Worm (Caenorhabditis elegans): ENCODE results near the gene T07G12.2.

Gene T07G12.2

ce11 chrIV:10561605-10562004, 31.1 kb downstream of the T07G12.2 start, which contains the start of gene him-8:
Gene him-8 (plus strand): TSS chrIV:10561905.
- no peak for TF ChIP-seq cnd-1 (tag; optimal IDR thresholded peaks at IDR 0.05)
- no peak for TF ChIP-seq unc-120 (tag; optimal IDR thresholded peaks at IDR 0.05; ENCODE audit: poor library complexity, severe bottlenecking)
- no peak for TF ChIP-seq ztf-11 (tag; optimal IDR thresholded peaks at IDR 0.05)
- TF ChIP-seq nhr-28 (tag; optimal IDR thresholded peaks at IDR 0.05) = no peak
- no peak for TF ChIP-seq bed-3 (GFP tag; optimal IDR thresholded peaks at IDR 0.05)
- no peak for TF ChIP-seq lsy-2 (tag; optimal IDR thresholded peaks at IDR 0.05)
- TF ChIP-seq ces-1 (GFP tag; optimal IDR thresholded peaks at IDR 0.05) = no peak
- no peak for TF ChIP-seq ceh-39 (tag; optimal IDR thresholded peaks at IDR 0.05)
- TF ChIP-seq sptf-1 (tag; optimal IDR thresholded peaks at IDR 0.05) = no peak
- no peak for TF ChIP-seq nhr-237 (tag; optimal IDR thresholded peaks at IDR 0.05)
- no peak for TF ChIP-seq drap-1 (GFP tag; optimal IDR thresholded peaks at IDR 0.05)
- TF ChIP-seq hlh-1 (tag; optimal IDR thresholded peaks at IDR 0.05) = no peak
- no peak for TF ChIP-seq ceh-83 (GFP tag; optimal IDR thresholded peaks at IDR 0.05)
- TF ChIP-seq flh-1 (GFP tag; optimal IDR thresholded peaks at IDR 0.05) = no peak
- no peak for TF ChIP-seq lin-13 (tag; optimal IDR thresholded peaks at IDR 0.05)
- no peak for TF ChIP-seq snpc-4 (tag; optimal IDR thresholded peaks at IDR 0.05)
- no peak for TF ChIP-seq unc-39 (tag; optimal IDR thresholded peaks at IDR 0.05)

DNA sequence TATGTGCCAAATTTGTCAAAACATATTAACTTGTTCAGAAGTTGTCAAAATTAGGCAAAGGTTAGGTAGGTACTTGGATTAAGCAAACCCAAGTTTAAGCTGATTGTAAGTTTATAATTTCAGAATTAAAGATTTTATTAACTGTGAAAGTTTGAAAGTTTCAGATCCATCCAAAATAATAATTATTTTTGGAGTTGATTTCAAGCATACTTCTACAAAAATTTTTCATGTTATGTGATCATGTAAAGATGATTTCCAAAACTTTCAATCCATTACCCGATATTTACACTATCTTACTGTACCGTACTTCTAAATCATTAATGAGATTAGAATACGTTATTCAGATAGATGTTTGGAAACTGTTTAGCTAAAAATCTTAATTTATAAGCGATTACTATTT, 34.1 kb downstream of the T07G12.2 start:
- no peak for TF ChIP-seq bed-3 (GFP tag; optimal IDR thresholded peaks at IDR 0.05)
- no peak for TF ChIP-seq tbx-8 (GFP tag; optimal IDR thresholded peaks at IDR 0.05)

- peak; percentile 67 for TF ChIP-seq ces-1 (GFP tag; optimal IDR thresholded peaks at IDR 0.05)
- TF ChIP-seq ceh-83 (GFP tag; optimal IDR thresholded peaks at IDR 0.05) = no peak
Observed at ce11 chrIV:10565282-10565681, 34.8 kb downstream of the T07G12.2 start.

DNA sequence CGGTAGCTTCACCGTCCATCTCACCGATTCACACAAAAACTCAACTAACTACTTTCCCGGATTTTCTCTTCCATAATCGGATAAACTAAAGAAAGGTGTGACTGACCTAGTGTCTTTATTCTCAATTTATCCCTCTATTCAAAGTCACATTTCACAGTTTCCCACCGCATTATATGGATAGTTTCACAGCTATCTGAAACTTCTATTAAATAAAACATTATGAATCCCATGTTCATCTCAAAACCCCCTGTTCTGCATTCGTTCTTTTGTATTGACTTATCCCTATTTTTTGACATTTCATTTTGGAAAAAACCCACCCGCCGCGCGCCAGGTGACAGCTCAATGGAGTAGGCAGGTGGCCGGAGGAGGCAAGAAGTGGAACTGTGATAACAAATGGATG, 37.3 kb downstream of the T07G12.2 start:
- TF ChIP-seq ztf-11 (tag; optimal IDR thresholded peaks at IDR 0.05) = no peak
- no peak for TF ChIP-seq ceh-83 (GFP tag; optimal IDR thresholded peaks at IDR 0.05)
- no peak for TF ChIP-seq pha-4 (tag; optimal IDR thresholded peaks at IDR 0.05)
- no peak for TF ChIP-seq sptf-1 (tag; optimal IDR thresholded peaks at IDR 0.05)
- no peak for TF ChIP-seq sem-2 (GFP tag; optimal IDR thresholded peaks at IDR 0.05)
- TF ChIP-seq zip-8 (tag; optimal IDR thresholded peaks at IDR 0.05) = no peak
- no peak for TF ChIP-seq nhr-2 (tag; optimal IDR thresholded peaks at IDR 0.05)
- TF ChIP-seq mep-1 (tag; optimal IDR thresholded peaks at IDR 0.05) = no peak
- no peak for TF ChIP-seq mls-2 (tag; optimal IDR thresholded peaks at IDR 0.05)
- no peak for TF ChIP-seq flh-1 (GFP tag; optimal IDR thresholded peaks at IDR 0.05)

ce11 chrIV:10570065-10570464, 39.6 kb downstream of the T07G12.2 start:
- TF ChIP-seq zip-8 (tag; optimal IDR thresholded peaks at IDR 0.05) (peak; percentile 37), elt-3 (tag; optimal IDR thresholded peaks at IDR 0.05) (peak; percentile 41), lsy-2 (tag; optimal IDR thresholded peaks at IDR 0.05) (no peak), blmp-1 (tag; optimal IDR thresholded peaks at IDR 0.05) (peak; percentile 4)

ce11 chrIV:10571020-10571419, 40.5 kb downstream of the T07G12.2 start:
- TF ChIP-seq ham-2 (GFP tag; optimal IDR thresholded peaks at IDR 0.05) (no peak), elt-1 (tag; optimal IDR thresholded peaks at IDR 0.05; ENCODE audit: borderline replicate concordance, insufficient read depth) (no peak), ces-1 (GFP tag; optimal IDR thresholded peaks at IDR 0.05) (peak; percentile 94), blmp-1 (tag; optimal IDR thresholded peaks at IDR 0.05) (no peak), lin-13 (tag; optimal IDR thresholded peaks at IDR 0.05) (no peak), hlh-1 (tag; optimal IDR thresholded peaks at IDR 0.05) (no peak), unc-120 (tag; optimal IDR thresholded peaks at IDR 0.05; ENCODE audit: poor library complexity, severe bottlenecking) (no peak), ztf-11 (tag; optimal IDR thresholded peaks at IDR 0.05) (no peak)

- TF ChIP-seq mab-5 (tag; optimal IDR thresholded peaks at IDR 0.05) (no peak), ces-1 (GFP tag; optimal IDR thresholded peaks at IDR 0.05) (peak; percentile 72), nhr-237 (tag; optimal IDR thresholded peaks at IDR 0.05) (no peak)
Observed at ce11 chrIV:10573471-10573870, 43.0 kb downstream of the T07G12.2 start.
